Worm (Caenorhabditis elegans): ENCODE data around the gene Y4C6B.1.

ce11 chrIV:5339255-5339654 lies 15.0 kb upstream of the Y4C6B.1 start, which contains the start of gene Y4C6B.2:
- no peak for TF ChIP-seq fos-1 (tag; optimal IDR thresholded peaks at IDR 0.05)
- no peak for TF ChIP-seq aly-2 (tag; optimal IDR thresholded peaks at IDR 0.05)
- TF ChIP-seq snpc-4 (tag; optimal IDR thresholded peaks at IDR 0.05): no peak
- no peak for TF ChIP-seq nhr-12 (tag; optimal IDR thresholded peaks at IDR 0.05)
- TF ChIP-seq lin-39 (tag; optimal IDR thresholded peaks at IDR 0.05): no peak
- TF ChIP-seq nhr-77 (tag; optimal IDR thresholded peaks at IDR 0.05): no peak
- TF ChIP-seq zag-1 (tag; optimal IDR thresholded peaks at IDR 0.05): no peak
- no peak for TF ChIP-seq nhr-23 (tag; optimal IDR thresholded peaks at IDR 0.05)
- no peak for TF ChIP-seq blmp-1 (tag; optimal IDR thresholded peaks at IDR 0.05; ENCODE audit: insufficient read depth)
- no peak for TF ChIP-seq lsy-2 (tag; optimal IDR thresholded peaks at IDR 0.05)
- no peak for TF ChIP-seq skn-1 (tag; optimal IDR thresholded peaks at IDR 0.05)
- no peak for TF ChIP-seq nhr-11 (tag; optimal IDR thresholded peaks at IDR 0.05)
- TF ChIP-seq sma-3 (GFP tag; optimal IDR thresholded peaks at IDR 0.05): no peak

All from whole organism, L2 larva.